Worm (Caenorhabditis elegans): ENCODE data around the gene slc-17.1.

DNA sequence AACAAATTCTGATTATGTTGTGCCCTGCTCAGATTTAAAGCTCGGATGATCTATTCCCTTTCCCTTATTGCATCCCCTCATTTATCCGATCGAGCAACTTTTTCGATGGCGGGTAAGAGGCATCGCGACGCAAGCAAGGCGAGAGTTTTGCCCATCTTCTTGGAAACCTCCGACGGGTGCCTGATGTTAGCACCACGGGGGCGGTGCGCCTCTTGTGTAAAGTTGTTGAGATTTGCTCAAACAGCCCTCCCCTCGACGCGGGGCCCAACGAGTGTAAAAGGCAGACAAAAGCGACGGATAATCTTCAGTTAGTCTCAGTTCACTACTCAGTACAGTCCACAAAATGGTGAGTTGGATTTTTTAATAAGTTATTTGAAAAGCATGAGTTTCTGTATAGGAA, 5.8 kb downstream of the slc-17.1 start, which contains the start of gene mlc-1:
- no peak for TF ChIP-seq unc-39 (tag; optimal IDR thresholded peaks at IDR 0.05)
- TF ChIP-seq dmd-4 (tag; optimal IDR thresholded peaks at IDR 0.05): no peak
- no peak for TF ChIP-seq nhr-237 (tag; optimal IDR thresholded peaks at IDR 0.05)
- no peak for TF ChIP-seq lin-13 (GFP tag; optimal IDR thresholded peaks at IDR 0.05)
- TF ChIP-seq nhr-23 (tag; optimal IDR thresholded peaks at IDR 0.05): no peak
- TF ChIP-seq aly-2 (tag; optimal IDR thresholded peaks at IDR 0.05): no peak
- TF ChIP-seq ceh-82 (tag; optimal IDR thresholded peaks at IDR 0.05): no peak
- TF ChIP-seq nhr-12 (tag; optimal IDR thresholded peaks at IDR 0.05): no peak

Data from whole organism, L2 larva.